Fruit fly (Drosophila melanogaster): ENCODE data around the gene CG6041.

The CG6041 gene

DNA sequence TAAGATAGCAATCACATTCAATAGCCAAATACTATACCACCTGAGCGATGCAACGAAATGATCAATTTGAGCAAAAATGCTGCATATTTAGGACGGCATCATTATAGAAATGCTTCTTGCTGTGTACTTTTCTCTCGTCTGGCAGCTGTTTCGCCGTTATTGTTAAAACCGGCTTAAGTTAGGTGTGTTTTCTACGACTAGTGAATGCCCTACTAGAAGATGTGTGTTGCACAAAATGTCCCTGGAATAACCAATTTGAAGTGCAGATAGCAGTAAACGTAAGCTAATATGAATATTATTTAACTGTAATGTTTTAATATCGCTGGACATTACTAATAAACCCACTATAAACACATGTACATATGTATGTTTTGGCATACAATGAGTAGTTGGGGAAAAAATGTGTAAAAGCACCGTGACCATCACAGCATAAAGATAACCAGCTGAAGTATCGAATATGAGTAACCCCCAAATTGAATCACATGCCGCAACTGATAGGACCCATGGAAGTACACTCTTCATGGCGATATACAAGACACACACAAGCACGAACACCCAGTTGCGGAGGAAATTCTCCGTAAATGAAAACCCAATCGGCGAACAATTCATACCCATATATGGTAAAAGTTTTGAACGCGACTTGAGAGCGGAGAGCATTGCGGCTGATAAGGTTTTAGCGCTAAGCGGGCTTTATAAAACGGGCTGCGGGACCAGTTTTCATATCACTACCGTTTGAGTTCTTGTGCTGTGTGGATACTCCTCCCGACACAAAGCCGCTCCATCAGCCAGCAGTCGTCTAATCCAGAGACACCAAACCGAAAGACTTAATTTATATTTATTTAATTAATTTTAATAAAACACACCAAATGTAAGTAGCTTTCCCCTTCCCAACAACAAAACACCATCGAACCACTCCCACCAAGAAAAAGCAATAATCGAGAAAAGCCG, 47.5 kb upstream of the CG6041 start, which contains the start of gene Act5C (continued):
- TF ChIP-seq CG4318 (GFP tag; optimal IDR thresholded peaks at IDR 0.05) (peak; percentile 90), Eip93F (GFP tag; optimal IDR thresholded peaks at IDR 0.05) (peak; percentile 97), CG10631 (GFP tag; optimal IDR thresholded peaks at IDR 0.05) (peak; percentile 97), Sox102F (GFP tag; optimal IDR thresholded peaks at IDR 0.05) (peak; percentile 98), Eip78C (GFP tag) (peak; percentile 99), dac (GFP tag; optimal IDR thresholded peaks at IDR 0.05) (peak; percentile 93), Sox14 (GFP tag; optimal IDR thresholded peaks at IDR 0.05) (peak; percentile 97), CG6854 (GFP tag; optimal IDR thresholded peaks at IDR 0.05) (peak; percentile 97), CG8632 (GFP tag; optimal IDR thresholded peaks at IDR 0.05) (peak; percentile 96), dsx (GFP tag; optimal IDR thresholded peaks at IDR 0.05; ENCODE audit: poor library complexity, severe bottlenecking) (peak; percentile 96), Hr38 (GFP tag; optimal IDR thresholded peaks at IDR 0.05) (peak; percentile 46)

DNA sequence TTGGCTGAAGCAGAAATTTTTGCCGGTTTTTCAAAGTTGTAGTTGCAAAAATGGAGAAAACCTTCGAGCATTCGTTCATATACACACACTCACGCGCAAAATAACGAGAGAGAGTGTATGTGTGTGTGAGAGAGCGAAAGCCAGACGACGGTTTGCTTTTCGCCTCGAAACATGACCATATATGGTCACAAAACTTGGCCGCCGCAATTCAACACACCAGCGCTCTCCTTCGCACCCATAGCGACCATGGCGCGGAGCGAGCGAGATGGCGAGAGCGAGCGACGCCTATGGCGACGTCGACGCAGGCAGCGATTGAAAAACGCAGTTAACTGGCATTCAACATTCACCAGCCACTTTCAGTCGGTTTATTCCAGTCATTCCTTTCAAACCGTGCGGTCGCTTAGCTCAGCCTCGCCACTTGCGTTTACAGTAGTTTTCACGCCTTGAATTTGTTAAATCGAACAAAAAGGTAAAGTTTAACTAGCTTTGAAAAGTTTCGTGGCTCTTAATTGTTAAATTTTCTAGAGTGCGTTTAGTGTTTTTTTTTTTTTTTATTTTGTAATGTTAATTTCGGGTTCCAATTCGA, 46.2 kb upstream of the CG6041 start:
- TF ChIP-seq CG11294 (GFP tag; IDR thresholded peaks at IDR 0.05) = no peak
- TF ChIP-seq net (GFP tag; optimal IDR thresholded peaks at IDR 0.05) = peak; percentile 48
- TF ChIP-seq Gug (GFP tag; IDR thresholded peaks at IDR 0.05) = no peak
- TF ChIP-seq svp (GFP tag) = peak; percentile 4
- peak; percentile 5 for TF ChIP-seq CG34406 (GFP tag; optimal IDR thresholded peaks at IDR 0.05)
- TF ChIP-seq esn (GFP tag; optimal IDR thresholded peaks at IDR 0.05) = peak; percentile 47
- peak; percentile 5 for TF ChIP-seq Ets96B (tag; optimal IDR thresholded peaks at IDR 0.05)
- no peak for TF ChIP-seq Eip93F (GFP tag; optimal IDR thresholded peaks at IDR 0.05)
- peak; percentile 10 for TF ChIP-seq lz (GFP tag; optimal IDR thresholded peaks at IDR 0.05)
- peak; percentile 19 for TF ChIP-seq achi (GFP tag; optimal IDR thresholded peaks at IDR 0.05)
- TF ChIP-seq CG6854 (GFP tag; optimal IDR thresholded peaks at IDR 0.05) = peak; percentile 74
- TF ChIP-seq Hr38 (GFP tag; optimal IDR thresholded peaks at IDR 0.05) = no peak
- TF ChIP-seq Sox102F (GFP tag; optimal IDR thresholded peaks at IDR 0.05) = peak; percentile 71
- TF ChIP-seq Sox15 (GFP tag; optimal IDR thresholded peaks at IDR 0.05) = no peak
- peak; percentile 40 for TF ChIP-seq Eip75B (GFP tag; optimal IDR thresholded peaks at IDR 0.05)
- TF ChIP-seq vri (GFP tag; optimal IDR thresholded peaks at IDR 0.05) = peak; percentile 73
- no peak for TF ChIP-seq CG11902 (GFP tag; optimal IDR thresholded peaks at IDR 0.05)
- peak; percentile 41; the same call in 1 of the 2 replicates for TF ChIP-seq CG15336 (GFP tag; IDR thresholded peaks at IDR 0.05)
- peak; percentile 27; the same call in 1 of the 3 replicates for TF ChIP-seq eg (GFP tag; IDR thresholded peaks at IDR 0.05)
- peak; percentile 36 for TF ChIP-seq dsx (GFP tag; optimal IDR thresholded peaks at IDR 0.05; ENCODE audit: poor library complexity, severe bottlenecking)
- peak; percentile 10 for TF ChIP-seq CG32006 (GFP tag; optimal IDR thresholded peaks at IDR 0.05)
- TF ChIP-seq Met (GFP tag; optimal IDR thresholded peaks at IDR 0.05) = peak; percentile 16
- peak; percentile 29 for TF ChIP-seq topi (GFP tag; optimal IDR thresholded peaks at IDR 0.05)
- peak; percentile 14 for TF ChIP-seq Smox (GFP tag; optimal IDR thresholded peaks at IDR 0.05)
- peak; percentile 25 for TF ChIP-seq CG7368 (GFP tag; optimal IDR thresholded peaks at IDR 0.05)
- TF ChIP-seq Hr4 (GFP tag; optimal IDR thresholded peaks at IDR 0.05) = no peak
- peak; percentile 43 for TF ChIP-seq CG1621 (tag; optimal IDR thresholded peaks at IDR 0.05)
- peak; percentile 21 for TF ChIP-seq CG10669 (GFP tag; optimal IDR thresholded peaks at IDR 0.05)
- no peak for TF ChIP-seq CG8319 (GFP tag; optimal IDR thresholded peaks at IDR 0.05)
- TF ChIP-seq CG8632 (GFP tag; optimal IDR thresholded peaks at IDR 0.05) = peak; percentile 20
- no peak for TF ChIP-seq fd59A (GFP tag; optimal IDR thresholded peaks at IDR 0.05)
- no peak for TF ChIP-seq CG10631 (GFP tag; optimal IDR thresholded peaks at IDR 0.05)
- no peak for TF ChIP-seq fd85E (GFP tag; optimal IDR thresholded peaks at IDR 0.05)
- TF ChIP-seq salr (GFP tag; optimal IDR thresholded peaks at IDR 0.05) = peak in 1 of 2 experiments; percentile 42
- peak; percentile 5 for TF ChIP-seq CG16779 (tag; optimal IDR thresholded peaks at IDR 0.05)
- peak; percentile 36 for TF ChIP-seq Sox14 (GFP tag; optimal IDR thresholded peaks at IDR 0.05)
- no peak for TF ChIP-seq acj6 (GFP tag; optimal IDR thresholded peaks at IDR 0.05)
- TF ChIP-seq CG3032 (tag; optimal IDR thresholded peaks at IDR 0.05) = no peak
- TF ChIP-seq OdsH (GFP tag; optimal IDR thresholded peaks at IDR 0.05) = peak; percentile 28
- peak; percentile 39 for TF ChIP-seq CG6808 (GFP tag; optimal IDR thresholded peaks at IDR 0.05)
- peak; percentile 67 for TF ChIP-seq CG9139 (GFP tag; optimal IDR thresholded peaks at IDR 0.05)
- peak; percentile 32; the same call in 2 of the 3 replicates for TF ChIP-seq CG8119 (GFP tag; IDR thresholded peaks at IDR 0.05)
- TF ChIP-seq pdm3 (GFP tag; optimal IDR thresholded peaks at IDR 0.05) = no peak

Measured in whole organism, prepupa.